Worm (Caenorhabditis elegans): Measurements from ENCODE around the gene cox-14.

The cox-14 gene

ce11 chrIII:10170265-10170664, 48.5 kb upstream of the cox-14 start:
- no peak for TF ChIP-seq snpc-1.1 (tag; optimal IDR thresholded peaks at IDR 0.05; ENCODE audit: insufficient read depth)
- TF ChIP-seq mel-28 (tag; optimal IDR thresholded peaks at IDR 0.05; ENCODE audit: borderline replicate concordance), result no peak
- TF ChIP-seq B0035.1 (tag; optimal IDR thresholded peaks at IDR 0.05), result no peak
- no peak for TF ChIP-seq ceh-91 (GFP tag; IDR thresholded peaks at IDR 0.05)
- TF ChIP-seq F37B4.10 (GFP tag; IDR thresholded peaks at IDR 0.05), result no peak
- no peak for TF ChIP-seq ZK185.1 (tag; optimal IDR thresholded peaks at IDR 0.05; ENCODE audit: poor library complexity, severe bottlenecking)
- TF ChIP-seq F57A8.1 (GFP tag; optimal IDR thresholded peaks at IDR 0.05), result no peak
- TF ChIP-seq F23B12.7 (tag; optimal IDR thresholded peaks at IDR 0.05; ENCODE audit: insufficient read depth), result no peak
- no peak for TF ChIP-seq nfyb-1 (GFP tag; IDR thresholded peaks at IDR 0.05)

ce11 chrIII:10178023-10178422, 40.7 kb upstream of the cox-14 start:
- no peak for TF ChIP-seq mes-4 (tag; optimal IDR thresholded peaks at IDR 0.05)
- no peak for TF ChIP-seq tbp1 (GFP tag; optimal IDR thresholded peaks at IDR 0.05)
- TF ChIP-seq nfya-2 (GFP tag; IDR thresholded peaks at IDR 0.05), result no peak
- no peak for TF ChIP-seq lsy-27 (tag; optimal IDR thresholded peaks at IDR 0.05; ENCODE audit: borderline replicate concordance, insufficient read depth)

- no peak for TF ChIP-seq lin-35 (GFP tag; optimal IDR thresholded peaks at IDR 0.05)
- no peak for TF ChIP-seq ztf-3 (GFP tag; optimal IDR thresholded peaks at IDR 0.05)
- TF ChIP-seq lin-26 (GFP tag; IDR thresholded peaks at IDR 0.05), result no peak
- TF ChIP-seq F39B2.1 (GFP tag; IDR thresholded peaks at IDR 0.05), result no peak
- TF ChIP-seq ets-4 (GFP tag; optimal IDR thresholded peaks at IDR 0.05), result no peak
- TF ChIP-seq dpl-1 (GFP tag; optimal IDR thresholded peaks at IDR 0.05), result no peak
- TF ChIP-seq T07F8.4 (tag; optimal IDR thresholded peaks at IDR 0.05), result no peak
- TF ChIP-seq lag-1 (GFP tag; IDR thresholded peaks at IDR 0.05), result no peak
Measured at ce11 chrIII:10178552-10178951, 40.2 kb upstream of the cox-14 start.

ce11 chrIII:10179444-10179843, 39.3 kb upstream of the cox-14 start:
- TF ChIP-seq B0035.1 (tag; optimal IDR thresholded peaks at IDR 0.05) (no peak), F23B12.7 (tag; optimal IDR thresholded peaks at IDR 0.05; ENCODE audit: insufficient read depth) (no peak), B0261.1 (tag; optimal IDR thresholded peaks at IDR 0.05) (no peak), zim-3 (tag; optimal IDR thresholded peaks at IDR 0.05) (no peak), atf-7 (tag; optimal IDR thresholded peaks at IDR 0.05) (no peak), aptf-2 (GFP tag; conservative IDR thresholded peaks at IDR 0.05) (no peak), efl-1 (GFP tag; optimal IDR thresholded peaks at IDR 0.05) (no peak), Y95B8A.8 (GFP tag; IDR thresholded peaks at IDR 0.05) (no peak), mcd-1 (GFP tag; IDR thresholded peaks at IDR 0.05) (no peak), dox-1 (GFP tag; IDR thresholded peaks at IDR 0.05) (no peak), gei-17 (GFP tag; optimal IDR thresholded peaks at IDR 0.05) (no peak), egl-44 (GFP tag; IDR thresholded peaks at IDR 0.05) (no peak), die-1 (tag; optimal IDR thresholded peaks at IDR 0.05) (no peak), lin-54 (GFP tag; optimal IDR thresholded peaks at IDR 0.05) (no peak), tbx-9 (tag; optimal IDR thresholded peaks at IDR 0.05; ENCODE audit: borderline replicate concordance) (no peak), C17E4.6 (GFP tag; IDR thresholded peaks at IDR 0.05) (no peak), rec-8 (tag; optimal IDR thresholded peaks at IDR 0.05) (no peak), hlh-12 (tag; optimal IDR thresholded peaks at IDR 0.05) (no peak), ama-1 (optimal IDR thresholded peaks at IDR 0.05) (no peak), ama-1 (GFP tag; optimal IDR thresholded peaks at IDR 0.05) (no peak)
